Worm (Caenorhabditis elegans) whole organism, L4/young adult: Measurements from ENCODE around the gene mogs-1.

Source experiments
- W03F9.2 ChIP-seq: fragments of 150-350 bp; optimal IDR thresholded peaks from 2 replicates; lab custom pipeline; 2014; ENCODE audit warnings: missing biosample characterization, missing genetic modification characterization
- dao-5 ChIP-seq: sonication (generic microtip); optimal IDR thresholded peaks from 2 replicates; lab custom pipeline; 2016; ENCODE audit warnings: missing genotype, missing genetic modification characterization, moderate library complexity, missing compliant biosample characterization
- him-1 ChIP-seq: sonication (generic microtip); optimal IDR thresholded peaks from 2 replicates; lab custom pipeline; 2016; ENCODE audit warnings: missing genotype, missing genetic modification reagents, missing genetic modification characterization, missing compliant biosample characterization

The mogs-1 gene

DNA sequence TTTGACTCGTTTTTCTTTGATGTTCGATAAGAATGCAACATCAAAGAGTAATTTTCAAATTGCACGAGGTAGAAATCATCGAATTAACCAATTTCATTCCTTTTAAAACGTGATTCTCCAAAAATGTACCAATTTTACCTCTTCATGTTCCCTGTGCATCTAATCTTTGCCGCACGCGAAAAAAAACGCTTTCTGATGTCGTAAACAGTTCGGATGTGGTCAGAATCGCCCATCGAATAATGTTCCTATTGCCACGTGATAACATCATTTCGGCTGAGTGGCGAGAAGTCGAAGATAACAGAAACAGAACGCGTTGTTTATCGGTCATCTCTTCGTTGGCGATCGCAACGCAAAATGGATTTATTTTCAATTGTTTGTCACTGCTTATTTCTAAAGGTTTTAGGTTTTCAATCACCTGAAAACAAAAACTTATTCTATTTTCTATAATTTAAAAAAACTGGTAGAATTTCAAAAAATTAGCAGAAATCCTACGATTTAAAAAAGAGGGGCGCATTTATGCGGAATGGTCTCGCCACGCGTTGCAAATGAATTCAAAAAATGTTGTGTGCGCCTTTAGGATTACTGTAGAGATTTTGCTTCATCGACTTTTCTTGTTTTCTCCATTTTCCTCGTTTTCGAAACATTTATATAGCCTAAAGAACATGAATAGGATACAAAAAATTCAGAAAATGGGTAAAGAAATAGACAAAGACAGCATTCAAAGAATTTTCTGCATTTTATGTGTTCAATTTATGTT is at the start of gene mogs-1:
TSS of gene mogs-1 (minus strand) at position 417 of the 757 bp plus-strand sequence.
- TF ChIP-seq dao-5 (tag; lab: Kevin White, UChicago) (no peak), W03F9.2 (no peak), him-1 (tag; lab: Kevin White, UChicago) (no peak)

DNA sequence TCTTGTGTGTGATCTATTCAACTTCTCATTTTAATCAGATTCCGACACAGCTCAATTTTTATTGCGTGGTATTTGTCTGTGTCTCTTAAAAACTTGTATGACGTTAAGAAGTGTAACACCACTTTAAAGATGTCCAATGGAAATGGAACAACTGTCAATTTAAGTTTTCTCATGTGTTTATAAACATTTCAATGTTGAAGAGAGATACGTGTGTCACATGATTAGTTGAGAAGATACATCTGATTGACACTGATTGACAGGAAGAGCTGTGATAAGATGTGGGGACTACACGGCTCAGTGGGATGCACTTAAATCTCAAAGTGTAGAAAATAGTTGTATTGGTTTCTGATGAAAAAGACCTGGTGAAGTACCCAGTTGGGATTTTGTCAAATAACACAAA is 46.6 kb upstream of the mogs-1 start:
- TF ChIP-seq him-1 (tag; lab: Kevin White, UChicago) (no peak), dao-5 (tag; lab: Kevin White, UChicago) (no peak), W03F9.2 (no peak)

DNA sequence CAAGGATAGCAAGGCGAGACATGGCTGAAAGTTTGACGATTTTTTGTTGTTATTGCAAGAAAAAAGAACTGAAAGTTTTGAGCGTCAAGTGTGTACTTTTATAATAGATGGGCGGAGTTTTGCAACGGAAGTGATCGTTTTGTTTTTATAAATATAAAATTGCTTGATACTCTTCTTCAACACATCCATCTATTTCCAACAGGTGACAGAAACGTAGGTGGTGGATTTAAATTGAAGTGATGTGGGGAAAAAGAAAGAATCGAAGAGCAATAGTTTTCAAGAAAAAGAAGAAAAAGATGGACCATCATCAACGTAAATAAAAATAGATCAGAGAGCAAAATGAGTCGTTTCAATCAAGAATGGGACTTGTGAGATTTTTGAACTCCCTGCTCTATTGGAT is 45.3 kb upstream of the mogs-1 start, which contains the start of gene ttr-17:
TSS of gene ttr-17 (minus strand) at position 24 of the 400 bp plus-strand sequence.
- TF ChIP-seq W03F9.2 (no peak), dao-5 (tag; lab: Kevin White, UChicago) (no peak), him-1 (tag; lab: Kevin White, UChicago) (no peak)

DNA sequence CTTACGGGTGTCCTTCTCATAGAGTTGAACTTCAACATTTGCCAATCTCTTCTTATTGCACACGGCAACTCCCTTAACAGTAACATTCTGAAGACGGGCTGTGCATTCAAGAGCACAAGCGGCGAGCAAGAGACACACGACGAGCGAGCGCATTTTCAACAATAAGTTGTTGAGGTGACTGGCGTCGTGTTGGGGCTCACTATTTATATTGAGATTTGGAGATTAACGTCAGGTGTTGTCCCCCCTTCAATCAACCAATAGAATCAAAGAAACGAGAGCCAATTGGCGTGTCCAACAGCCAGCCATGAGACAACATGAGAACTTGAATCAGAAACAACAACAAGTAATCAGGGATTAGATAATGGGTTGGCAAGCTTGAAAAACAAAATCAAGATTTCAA is 42.2 kb upstream of the mogs-1 start, which contains the start of gene ttr-16:
TSS of gene ttr-16 (minus strand) at position 176 of the 400 bp plus-strand sequence.
- TF ChIP-seq dao-5 (tag; lab: Kevin White, UChicago): no peak
- TF ChIP-seq W03F9.2: no peak
- TF ChIP-seq him-1 (tag; lab: Kevin White, UChicago): no peak

DNA sequence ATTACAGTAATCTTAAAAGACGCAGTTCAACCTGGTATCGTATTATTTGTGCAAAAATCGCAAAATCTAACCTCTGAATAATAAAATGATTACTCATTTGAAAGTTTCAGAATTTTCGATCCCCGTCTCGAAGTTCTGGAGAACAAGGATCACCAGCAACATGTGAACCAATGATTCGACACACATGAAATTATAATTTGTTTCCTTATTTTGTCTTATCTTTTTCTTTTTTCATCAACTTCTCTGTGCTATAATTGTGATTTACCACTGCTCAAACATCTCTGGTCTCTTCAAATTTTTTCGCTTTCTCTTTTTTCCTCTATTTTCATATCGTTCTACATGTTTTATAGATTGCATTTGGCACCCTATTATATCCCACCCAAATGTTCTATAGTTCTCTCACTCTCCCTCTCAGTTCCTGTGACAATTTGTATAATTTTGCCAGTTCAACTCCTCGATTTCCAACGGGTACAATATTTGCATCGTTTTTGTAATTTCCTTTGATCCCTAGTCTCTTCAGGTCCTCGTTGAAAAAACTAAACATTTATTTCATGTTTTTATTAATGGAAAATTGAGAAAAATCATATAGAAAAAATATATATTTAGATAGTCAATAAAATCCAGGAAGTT is 41.4 kb upstream of the mogs-1 start:
- no peak for TF ChIP-seq dao-5 (tag; lab: Kevin White, UChicago)
- no peak for TF ChIP-seq W03F9.2

DNA sequence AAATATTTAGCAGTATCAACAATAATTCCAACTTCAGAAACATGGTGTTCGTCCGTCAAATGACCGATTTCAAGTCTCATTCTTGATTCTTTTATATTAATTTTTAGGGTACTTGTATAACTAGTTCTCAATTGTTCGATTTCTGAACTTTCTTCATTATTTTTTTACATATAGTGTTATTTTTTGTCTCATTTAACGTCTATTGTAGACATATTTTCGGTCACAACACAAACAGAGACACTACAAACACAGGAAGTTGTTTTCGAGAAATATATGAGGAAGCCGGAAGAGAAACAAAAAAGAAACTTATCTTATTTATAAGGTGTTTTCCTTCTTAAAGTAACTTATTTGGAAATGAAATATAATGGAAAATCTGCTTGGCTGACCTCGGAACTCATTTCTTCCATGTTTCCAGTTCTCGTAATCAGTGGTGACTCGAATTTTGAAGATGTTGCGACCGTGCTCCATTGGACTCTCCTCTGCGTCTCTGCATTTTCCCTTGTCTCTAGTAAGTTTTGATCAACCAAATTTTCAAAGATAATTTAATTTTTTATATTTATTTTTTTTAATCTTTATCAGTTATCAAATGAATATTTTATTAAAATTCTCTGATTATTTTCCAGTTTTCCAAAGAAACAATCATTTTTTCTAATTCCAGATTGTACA is 32.1 kb upstream of the mogs-1 start, which contains the start of the genes F36H1.12 and lin-3:
TSS of gene F36H1.12 (minus strand) at position 51 of the 666 bp plus-strand sequence.
TSS of gene lin-3 (plus strand) at position 657 of the 666 bp plus-strand sequence.
- TF ChIP-seq dao-5 (tag; lab: Kevin White, UChicago): no peak
- no peak for TF ChIP-seq him-1 (tag; lab: Kevin White, UChicago)
- no peak for TF ChIP-seq W03F9.2

DNA sequence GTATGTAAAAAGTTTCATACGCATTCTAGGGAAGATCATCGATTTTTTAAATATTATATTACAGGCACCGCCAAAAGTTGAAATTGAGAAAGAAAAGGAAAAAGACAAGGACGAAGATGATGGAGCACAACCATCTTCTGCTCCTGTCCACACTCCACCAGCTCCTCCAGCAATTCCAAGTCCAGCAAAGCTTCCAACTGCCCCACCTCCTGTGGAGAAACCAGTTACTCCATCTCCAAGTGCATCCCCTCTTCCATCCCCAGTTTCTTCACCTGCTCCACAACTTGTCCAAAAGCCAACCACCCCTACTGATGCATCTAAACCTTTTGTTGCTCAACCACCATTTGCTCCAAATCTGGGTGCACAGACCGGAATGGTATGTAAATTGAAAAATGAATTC is 30.2 kb upstream of the mogs-1 start:
- no peak for TF ChIP-seq dao-5 (tag; lab: Kevin White, UChicago)
- TF ChIP-seq him-1 (tag; lab: Kevin White, UChicago): no peak
- TF ChIP-seq W03F9.2: no peak

DNA sequence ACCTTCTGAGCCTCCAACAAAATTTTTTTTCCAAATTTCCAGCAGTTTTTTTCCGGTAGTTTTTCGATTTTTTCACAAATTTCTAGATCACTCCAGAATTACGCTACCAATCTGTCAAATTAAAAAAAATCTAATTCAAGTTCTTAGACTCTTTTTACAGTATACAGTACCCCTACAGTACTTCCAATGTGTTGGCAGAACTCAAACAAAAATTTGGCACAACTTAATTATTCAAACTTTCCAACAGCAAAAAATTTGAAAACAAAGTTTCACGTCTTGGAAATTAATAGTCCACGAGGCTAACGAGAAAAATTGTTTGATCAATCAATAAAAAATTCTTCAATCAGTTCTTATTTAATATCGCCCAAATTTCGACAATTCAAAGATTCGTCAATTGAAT is 28.1 kb upstream of the mogs-1 start, which contains the start of gene F36H1.3:
TSS of gene F36H1.3 (plus strand) at position 323 of the 400 bp plus-strand sequence.
- TF ChIP-seq him-1 (tag; lab: Kevin White, UChicago) (no peak), dao-5 (tag; lab: Kevin White, UChicago) (no peak), W03F9.2 (no peak)

DNA sequence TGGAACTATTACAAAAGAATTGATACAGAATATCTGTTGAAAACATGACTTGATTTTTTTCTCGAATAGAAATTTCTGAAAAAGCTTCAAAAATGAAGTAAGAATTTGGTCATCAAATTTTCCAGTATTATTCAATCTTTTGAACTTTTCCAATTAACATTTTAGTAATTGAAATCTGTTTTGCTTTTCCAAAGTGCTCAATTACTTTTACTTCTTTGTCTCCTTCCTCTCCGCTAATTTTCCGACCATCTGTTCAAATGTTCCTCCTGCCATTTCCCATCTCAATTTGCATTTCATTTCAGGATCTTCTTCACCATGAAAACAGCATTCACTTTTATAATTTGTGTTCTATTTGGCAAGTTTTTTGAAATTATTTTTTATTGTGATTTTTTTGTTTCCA is 27.1 kb upstream of the mogs-1 start, which contains the start of gene F36H1.11:
TSS of gene F36H1.11 (plus strand) at position 301 of the 400 bp plus-strand sequence.
- TF ChIP-seq dao-5 (tag; lab: Kevin White, UChicago) (no peak), W03F9.2 (no peak), him-1 (tag; lab: Kevin White, UChicago) (no peak)

DNA sequence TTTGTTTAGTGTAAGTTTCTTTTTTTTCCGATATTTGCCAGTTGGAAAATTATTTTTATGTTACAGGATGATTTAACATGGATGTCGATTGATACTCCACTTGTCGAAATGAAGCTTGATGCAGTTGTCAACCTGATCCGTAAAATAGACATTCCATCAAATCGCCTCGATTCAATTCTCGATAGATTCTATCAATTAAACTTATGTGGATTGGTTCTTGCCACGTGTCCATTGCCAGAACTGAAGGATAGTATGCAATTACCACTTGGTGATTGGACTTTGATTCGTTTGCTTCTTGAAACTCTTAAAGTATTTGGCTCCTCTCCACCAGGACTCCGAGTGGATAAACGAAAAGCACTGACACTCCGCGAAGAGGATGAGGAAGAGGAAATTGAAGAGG is 22.6 kb upstream of the mogs-1 start:
- TF ChIP-seq dao-5 (tag; lab: Kevin White, UChicago): no peak
- no peak for TF ChIP-seq W03F9.2
- TF ChIP-seq him-1 (tag; lab: Kevin White, UChicago): no peak

DNA sequence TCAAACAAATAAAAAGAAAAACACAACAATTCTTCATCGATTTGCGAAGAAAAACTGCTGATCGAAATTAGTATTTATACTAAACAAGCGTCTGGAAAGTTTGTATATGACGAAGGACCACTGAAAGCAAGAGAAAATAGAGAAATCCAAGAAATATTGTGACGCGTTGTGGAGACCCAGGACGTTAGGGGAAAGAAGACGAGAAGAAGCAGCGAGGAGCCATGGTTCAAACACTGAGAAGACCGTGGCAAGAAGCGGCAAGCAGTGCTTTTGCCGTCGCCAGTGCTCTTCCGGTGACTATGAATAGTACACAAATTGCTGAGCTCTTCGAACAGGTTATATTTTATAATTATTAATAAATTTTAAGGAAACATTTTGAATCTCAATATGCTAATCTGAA is 16.9 kb upstream of the mogs-1 start:
- TF ChIP-seq dao-5 (tag; lab: Kevin White, UChicago): no peak
- no peak for TF ChIP-seq him-1 (tag; lab: Kevin White, UChicago)
- TF ChIP-seq W03F9.2: no peak

DNA sequence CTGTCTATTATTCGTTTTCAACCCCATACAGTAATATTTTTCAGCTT is 16.7 kb upstream of the mogs-1 start, which contains the start of gene kdin-1:
TSS of gene kdin-1 (plus strand) at position 38 of the 47 bp plus-strand sequence.
- no peak for TF ChIP-seq dao-5 (tag; lab: Kevin White, UChicago)
- TF ChIP-seq him-1 (tag; lab: Kevin White, UChicago): no peak
- no peak for TF ChIP-seq W03F9.2

DNA sequence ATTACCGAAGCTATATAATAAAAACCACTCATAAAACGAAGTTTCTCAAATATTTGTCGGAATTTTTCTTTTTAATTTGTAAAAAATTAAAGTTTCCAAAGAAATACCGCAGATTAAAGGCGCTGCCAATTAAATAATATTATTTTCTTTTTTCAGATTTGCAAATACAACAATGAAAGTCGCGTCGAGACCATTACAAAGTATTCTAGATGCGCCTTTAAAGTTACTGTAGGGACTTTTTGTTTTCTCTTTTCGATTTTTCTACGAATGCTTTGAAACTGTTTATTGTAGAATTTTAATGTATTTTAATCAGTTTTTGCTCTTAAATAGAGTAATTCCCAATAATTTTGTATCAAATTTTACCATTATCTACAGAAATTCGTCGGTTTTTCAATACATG is 16.5 kb upstream of the mogs-1 start:
- no peak for TF ChIP-seq dao-5 (tag; lab: Kevin White, UChicago)
- TF ChIP-seq W03F9.2: no peak
- no peak for TF ChIP-seq him-1 (tag; lab: Kevin White, UChicago)

DNA sequence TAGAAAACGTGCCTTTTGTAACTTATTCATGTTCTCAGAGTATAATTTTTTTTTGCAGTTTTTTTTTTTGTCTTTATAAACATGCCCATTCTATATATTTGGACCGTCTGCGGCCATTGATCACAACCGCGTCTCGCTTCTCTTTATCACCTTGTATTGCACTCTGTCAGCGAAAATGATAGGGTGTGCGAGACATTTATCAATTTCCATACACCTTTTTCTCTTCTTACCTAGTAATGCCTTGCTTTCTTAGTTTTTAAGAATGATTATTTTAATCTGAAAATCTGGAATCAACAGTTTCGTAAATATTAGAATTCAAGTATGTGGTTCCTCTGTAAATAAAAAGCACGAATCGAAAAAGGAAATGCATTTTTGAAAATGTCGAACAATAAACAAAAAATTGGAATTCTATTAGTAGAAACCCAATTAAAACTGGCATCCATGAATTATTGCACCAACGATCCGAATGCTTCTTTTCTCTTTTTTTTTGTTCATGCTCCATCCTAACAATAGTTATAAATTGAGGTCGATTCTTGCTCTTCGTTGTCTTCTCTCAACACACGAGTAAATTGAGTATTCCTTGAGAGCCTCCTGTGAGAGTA is 15.5 kb upstream of the mogs-1 start:
- TF ChIP-seq W03F9.2 (no peak), him-1 (tag; lab: Kevin White, UChicago) (no peak), dao-5 (tag; lab: Kevin White, UChicago) (no peak)
